Fruit fly (Drosophila melanogaster) whole organism: Measurements from ENCODE around the gene CG1636.

Experiments used
- CG8478 ChIP-seq: fragments of >200 bp; optimal IDR thresholded peaks from 2 replicates; lab custom pipeline; 2018; ENCODE audit warnings: inconsistent platforms
- Dll ChIP-seq: fragments of >200 bp; optimal IDR thresholded peaks from 2 replicates; lab custom pipeline; 2017
- EcR ChIP-seq, 2 experiments: fragments of >200 bp; optimal IDR thresholded peaks; 2 replicates each; lab custom pipeline; 2017; ENCODE audit warnings: missing biosample characterization in 2 of 2, missing genetic modification characterization in 2 of 2, missing genetic modification reagents in 2 of 2
- pan ChIP-seq: fragments of >200 bp; optimal IDR thresholded peaks from 2 replicates; lab custom pipeline; 2017
- psq ChIP-seq: fragments of >200 bp; optimal IDR thresholded peaks from 2 replicates; lab custom pipeline; 2017
- usp ChIP-seq: fragments of >200 bp; optimal IDR thresholded peaks from 2 replicates; lab custom pipeline; 2017; ENCODE audit warnings: missing biosample characterization, missing genetic modification characterization, mixed read lengths

Gene CG1636

dm6 chrX:8273291-8273690, at the start of gene CG1636:
Gene CG1636, plus strand, starts transcription at chrX:8273412.
- TF ChIP-seq psq: no peak
- TF ChIP-seq usp: no peak
- no peak for TF ChIP-seq CG8478 (lab: Kevin White, UChicago)

- TF ChIP-seq Dll (lab: Kevin White, UChicago) (no peak), CG8478 (lab: Kevin White, UChicago) (no peak), usp (no peak), pan (lab: Kevin White, UChicago) (no peak), EcR (GFP tag; optimal IDR thresholded peaks at IDR 0.05; lab: Kevin White, UChicago) (no peak), psq (no peak)
Measured at dm6 chrX:8227942-8228341, 45.3 kb upstream of the CG1636 start.

- TF ChIP-seq psq (no peak), usp (no peak), pan (lab: Kevin White, UChicago) (no peak), EcR (GFP tag; optimal IDR thresholded peaks at IDR 0.05; lab: Kevin White, UChicago) (no peak), CG8478 (lab: Kevin White, UChicago) (no peak), Dll (lab: Kevin White, UChicago) (no peak)
Measured at dm6 chrX:8229918-8230699, 43.1 kb upstream of the CG1636 start.

dm6 chrX:8231241-8232028, 41.8 kb upstream of the CG1636 start:
- TF ChIP-seq pan (lab: Kevin White, UChicago) (no peak), Dll (lab: Kevin White, UChicago) (no peak), usp (no peak), psq (no peak)

dm6 chrX:8233167-8233566, 40.0 kb upstream of the CG1636 start:
- TF ChIP-seq psq: no peak
- no peak for TF ChIP-seq usp
- TF ChIP-seq Dll (lab: Kevin White, UChicago): no peak
- no peak for TF ChIP-seq pan (lab: Kevin White, UChicago)
- TF ChIP-seq CG8478 (lab: Kevin White, UChicago): no peak
- TF ChIP-seq EcR (GFP tag; optimal IDR thresholded peaks at IDR 0.05; lab: Kevin White, UChicago): no peak

- no peak for TF ChIP-seq psq
Measured at dm6 chrX:8233915-8234565, 39.2 kb upstream of the CG1636 start.

- no peak for TF ChIP-seq usp
- no peak for TF ChIP-seq pan (lab: Kevin White, UChicago)
- TF ChIP-seq Dll (lab: Kevin White, UChicago): no peak
- no peak for TF ChIP-seq CG8478 (lab: Kevin White, UChicago)
- TF ChIP-seq EcR (GFP tag; optimal IDR thresholded peaks at IDR 0.05; lab: Kevin White, UChicago): no peak
- no peak for TF ChIP-seq psq
Measured at dm6 chrX:8240431-8240830, 32.8 kb upstream of the CG1636 start, which contains the start of gene CG2147. Gene CG2147, plus strand, starts transcription at chrX:8240684.

dm6 chrX:8242298-8242697, 30.9 kb upstream of the CG1636 start, which contains the start of gene Trxr1:
Gene Trxr1, plus strand, starts transcription at chrX:8242528.
- TF ChIP-seq pan (lab: Kevin White, UChicago): no peak
- no peak for TF ChIP-seq CG8478 (lab: Kevin White, UChicago)
- TF ChIP-seq psq: no peak

- no peak for TF ChIP-seq usp
- TF ChIP-seq Dll (lab: Kevin White, UChicago): no peak
- no peak for TF ChIP-seq EcR (GFP tag; optimal IDR thresholded peaks at IDR 0.05; lab: Kevin White, UChicago)
- no peak for TF ChIP-seq CG8478 (lab: Kevin White, UChicago)
- TF ChIP-seq pan (lab: Kevin White, UChicago): no peak
- TF ChIP-seq psq: no peak
Measured at dm6 chrX:8243251-8243650, 30.0 kb upstream of the CG1636 start.

- no peak for TF ChIP-seq pan (lab: Kevin White, UChicago)
- no peak for TF ChIP-seq usp
- TF ChIP-seq Dll (lab: Kevin White, UChicago): no peak
- TF ChIP-seq psq: no peak
- no peak for TF ChIP-seq EcR (GFP tag; optimal IDR thresholded peaks at IDR 0.05; lab: Kevin White, UChicago)
- no peak for TF ChIP-seq CG8478 (lab: Kevin White, UChicago)
Measured at dm6 chrX:8243966-8244895, 29.0 kb upstream of the CG1636 start, which contains the start of gene sni. Gene sni, minus strand, starts transcription at chrX:8244016.

dm6 chrX:8251268-8251996, 21.8 kb upstream of the CG1636 start, which contains the start of gene ND-75:
Gene ND-75, minus strand, starts transcription at chrX:8251687.
- TF ChIP-seq psq: no peak
- TF ChIP-seq EcR (GFP tag; optimal IDR thresholded peaks at IDR 0.05; lab: Kevin White, UChicago): no peak
- no peak for TF ChIP-seq pan (lab: Kevin White, UChicago)
- no peak for TF ChIP-seq CG8478 (lab: Kevin White, UChicago)
- TF ChIP-seq Dll (lab: Kevin White, UChicago): no peak
